Fruit fly (Drosophila melanogaster): ENCODE data around the gene Nop56.

Gene Nop56

dm6 chr3R:22410537-22411360 lies 10.1 kb downstream of the Nop56 start, which contains the start of the genes CG13850 and lqfR (continued):
- TF ChIP-seq kah (GFP tag; optimal IDR thresholded peaks at IDR 0.05): no peak
- no peak for TF ChIP-seq dati (GFP tag; IDR thresholded peaks at IDR 0.05)
- peak; percentile 47 for TF ChIP-seq da (GFP tag; optimal IDR thresholded peaks at IDR 0.05)
- TF ChIP-seq ato (GFP tag; IDR thresholded peaks at IDR 0.05; ENCODE audit: partially characterized antibody): no peak
- peak; percentile 60 for TF ChIP-seq CG12744 (GFP tag; optimal IDR thresholded peaks at IDR 0.05)
- peak; percentile 2 for TF ChIP-seq salm (tag; optimal IDR thresholded peaks at IDR 0.05)
- TF ChIP-seq Myb (GFP tag; optimal IDR thresholded peaks at IDR 0.05): peak; percentile 83
- no peak for TF ChIP-seq Spps (tag; optimal IDR thresholded peaks at IDR 0.05)
- no peak; the same call in 2 of the 3 replicates for TF ChIP-seq CG11560 (tag; IDR thresholded peaks at IDR 0.05)
- TF ChIP-seq sens-2 (GFP tag; IDR thresholded peaks at IDR 0.05): no peak
- TF ChIP-seq CG13775 (GFP tag; optimal IDR thresholded peaks at IDR 0.05): peak; percentile 84
- TF ChIP-seq ci (GFP tag; IDR thresholded peaks at IDR 0.05): peak; percentile 37; the same call in 1 of the 3 replicates
- peak; percentile 79 for TF ChIP-seq maf-S (GFP tag; optimal IDR thresholded peaks at IDR 0.05)
- TF ChIP-seq mam (GFP tag; optimal IDR thresholded peaks at IDR 0.05): peak; percentile 85
- peak; percentile 77 for TF ChIP-seq CG9727 (GFP tag; optimal IDR thresholded peaks at IDR 0.05)
- TF ChIP-seq CG10209 (GFP tag; optimal IDR thresholded peaks at IDR 0.05): peak; percentile 80
- peak; percentile 37 for TF ChIP-seq Atf3 (GFP tag; optimal IDR thresholded peaks at IDR 0.05)
- TF ChIP-seq odd (GFP tag; optimal IDR thresholded peaks at IDR 0.05): peak; percentile 68
- TF ChIP-seq CG8478 (optimal IDR thresholded peaks at IDR 0.05): no peak
- peak; percentile 59 for TF ChIP-seq kay (GFP tag; optimal IDR thresholded peaks at IDR 0.05)
- peak; percentile 21 for TF ChIP-seq CG3065 (GFP tag; optimal IDR thresholded peaks at IDR 0.05)
- TF ChIP-seq CG12236 (GFP tag; optimal IDR thresholded peaks at IDR 0.05): peak; percentile 26
- TF ChIP-seq CG11723 (GFP tag; optimal IDR thresholded peaks at IDR 0.05): peak; percentile 58
- TF ChIP-seq Dip2 (GFP tag; IDR thresholded peaks at IDR 0.05): no peak
- TF ChIP-seq CG14860 (GFP tag; IDR thresholded peaks at IDR 0.05; ENCODE audit: partially characterized antibody): no peak
- TF ChIP-seq Awh (GFP tag; IDR thresholded peaks at IDR 0.05): no peak
- TF ChIP-seq tna (GFP tag; IDR thresholded peaks at IDR 0.05; ENCODE audit: partially characterized antibody): no peak
- peak; percentile 53 for TF ChIP-seq Hmx (GFP tag; optimal IDR thresholded peaks at IDR 0.05)
- TF ChIP-seq tio (GFP tag; optimal IDR thresholded peaks at IDR 0.05): no peak
- no peak for TF ChIP-seq CG7271 (tag; optimal IDR thresholded peaks at IDR 0.05)
- no peak for TF ChIP-seq dan (GFP tag; IDR thresholded peaks at IDR 0.05)
- TF ChIP-seq CG6854 (GFP tag; optimal IDR thresholded peaks at IDR 0.05): peak; percentile 6
- no peak for TF ChIP-seq D (optimal IDR thresholded peaks at IDR 0.05)
- peak; percentile 64 for TF ChIP-seq D (GFP tag; optimal IDR thresholded peaks at IDR 0.05)
- TF ChIP-seq CG11456 (GFP tag; IDR thresholded peaks at IDR 0.05): peak; percentile 65
- no peak for TF ChIP-seq CG6175 (GFP tag; IDR thresholded peaks at IDR 0.05)
- TF ChIP-seq CG10366 (GFP tag; IDR thresholded peaks at IDR 0.05): peak; percentile 33; the same call in 1 of the 2 replicates
- no peak for TF ChIP-seq zen2 (GFP tag; IDR thresholded peaks at IDR 0.05; ENCODE audit: partially characterized antibody)
- TF ChIP-seq Bteb2 (GFP tag; optimal IDR thresholded peaks at IDR 0.05): peak; percentile 84
- peak; percentile 25; the same call in 1 of the 2 replicates for TF ChIP-seq CG14667 (GFP tag; IDR thresholded peaks at IDR 0.05)
- TF ChIP-seq CG4854 (GFP tag; optimal IDR thresholded peaks at IDR 0.05): peak; percentile 79
- no peak for TF ChIP-seq amos (GFP tag; IDR thresholded peaks at IDR 0.05; ENCODE audit: partially characterized antibody)
- no peak for TF ChIP-seq otp (GFP tag; IDR thresholded peaks at IDR 0.05)
- TF ChIP-seq CG2678 (tag; optimal IDR thresholded peaks at IDR 0.05): no peak
- TF ChIP-seq psq (GFP tag; optimal IDR thresholded peaks at IDR 0.05): peak; percentile 8
- peak; percentile 72 for TF ChIP-seq klu (GFP tag; IDR thresholded peaks at IDR 0.05)
- no peak for TF ChIP-seq HLHmδ (GFP tag; optimal IDR thresholded peaks at IDR 0.05)
- TF ChIP-seq Lpt (GFP tag; optimal IDR thresholded peaks at IDR 0.05): no peak
- peak; percentile 11 for TF ChIP-seq CG30020 (tag; optimal IDR thresholded peaks at IDR 0.05)
- no peak for TF ChIP-seq ac (GFP tag; optimal IDR thresholded peaks at IDR 0.05)
- no peak for TF ChIP-seq br (optimal IDR thresholded peaks at IDR 0.05)

All from whole organism, embryonic.